Worm (Caenorhabditis elegans): ENCODE measurements around the gene arf-5.

arf-5 gene

DNA sequence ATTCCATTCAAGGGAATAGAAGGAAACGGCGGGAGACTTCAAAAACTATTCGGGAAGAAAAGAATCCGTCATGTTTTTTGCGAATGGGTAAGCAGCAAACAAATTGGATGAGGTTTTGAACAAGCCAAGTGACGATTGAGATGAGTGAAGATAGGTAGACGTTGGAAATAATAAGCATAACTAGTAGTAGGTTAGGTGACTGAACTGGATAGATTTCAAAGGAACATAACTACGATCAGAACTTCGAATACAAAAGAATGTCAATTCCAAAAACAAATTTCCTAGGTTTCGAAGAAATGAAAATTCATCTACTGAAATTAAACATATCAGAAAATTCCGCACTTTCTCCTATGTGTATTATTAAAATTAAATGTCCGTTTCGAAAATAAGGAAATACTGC is 25.2 kb downstream of the arf-5 start:
- no peak for TF ChIP-seq W03F9.2 (tag; optimal IDR thresholded peaks at IDR 0.05)
- no peak for TF ChIP-seq him-1 (tag; optimal IDR thresholded peaks at IDR 0.05)
- TF ChIP-seq dao-5 (tag; optimal IDR thresholded peaks at IDR 0.05), result no peak

DNA sequence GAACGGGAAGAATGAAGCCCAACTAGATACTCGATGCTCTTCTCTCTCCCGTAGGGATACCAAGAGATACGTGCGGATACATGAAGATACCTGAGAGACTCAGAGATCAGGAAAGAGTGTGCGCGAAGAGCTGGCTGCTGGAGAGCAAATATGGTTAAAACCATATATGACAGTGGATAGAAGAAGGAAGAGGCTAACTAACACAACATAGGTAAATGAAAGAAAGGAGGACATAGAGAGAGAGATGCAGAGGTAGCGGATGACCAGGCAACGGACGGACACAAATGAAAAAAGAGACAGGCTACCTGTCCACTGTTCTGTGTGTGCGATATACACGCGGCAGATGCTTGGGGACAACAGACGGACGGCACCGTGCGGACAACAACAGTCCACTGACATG is 25.8 kb downstream of the arf-5 start:
- TF ChIP-seq W03F9.2 (tag; optimal IDR thresholded peaks at IDR 0.05) (no peak), dao-5 (tag; optimal IDR thresholded peaks at IDR 0.05) (no peak), him-1 (tag; optimal IDR thresholded peaks at IDR 0.05) (no peak)

DNA sequence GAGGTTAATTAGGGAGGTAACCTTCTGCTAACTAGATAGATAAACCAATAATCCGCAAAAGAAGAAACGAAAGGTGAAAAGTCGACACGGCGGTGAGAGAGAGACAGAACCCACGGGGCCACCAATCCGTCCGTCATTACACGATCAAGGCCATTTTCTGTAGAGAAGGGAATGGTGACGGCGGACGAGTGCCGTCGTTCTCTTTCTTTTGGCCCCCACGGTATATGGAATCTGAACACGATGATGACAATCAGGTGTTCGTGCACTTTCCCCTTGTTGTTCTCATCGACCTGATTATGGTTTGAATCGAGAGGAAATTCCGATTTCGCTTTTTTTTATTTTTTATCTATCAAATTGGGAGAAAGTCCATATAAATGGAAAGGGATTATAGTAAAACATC is 27.0 kb downstream of the arf-5 start:
- TF ChIP-seq W03F9.2 (tag; optimal IDR thresholded peaks at IDR 0.05) (no peak), dao-5 (tag; optimal IDR thresholded peaks at IDR 0.05) (no peak), him-1 (tag; optimal IDR thresholded peaks at IDR 0.05) (no peak)

DNA sequence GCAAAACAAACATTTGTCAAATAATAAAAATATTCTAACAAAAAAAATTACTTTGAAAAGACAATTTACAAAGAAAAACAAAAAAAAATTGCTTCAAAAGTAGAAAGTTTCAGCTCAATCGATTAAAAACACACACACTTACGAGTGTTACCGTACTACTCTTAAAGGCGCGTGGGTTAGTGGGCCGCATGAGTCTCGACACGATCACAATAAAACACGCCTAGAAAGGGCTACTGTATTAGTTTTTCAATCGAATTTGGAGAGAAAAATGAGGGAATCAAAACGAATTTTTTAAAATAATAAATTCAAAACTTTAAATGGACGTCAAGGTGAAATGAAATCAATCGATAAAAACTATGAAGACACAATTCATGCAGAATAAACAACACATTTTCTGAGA is 28.2 kb downstream of the arf-5 start:
- TF ChIP-seq W03F9.2 (tag; optimal IDR thresholded peaks at IDR 0.05) (peak; percentile 31), him-1 (tag; optimal IDR thresholded peaks at IDR 0.05) (no peak), dao-5 (tag; optimal IDR thresholded peaks at IDR 0.05) (no peak)

DNA sequence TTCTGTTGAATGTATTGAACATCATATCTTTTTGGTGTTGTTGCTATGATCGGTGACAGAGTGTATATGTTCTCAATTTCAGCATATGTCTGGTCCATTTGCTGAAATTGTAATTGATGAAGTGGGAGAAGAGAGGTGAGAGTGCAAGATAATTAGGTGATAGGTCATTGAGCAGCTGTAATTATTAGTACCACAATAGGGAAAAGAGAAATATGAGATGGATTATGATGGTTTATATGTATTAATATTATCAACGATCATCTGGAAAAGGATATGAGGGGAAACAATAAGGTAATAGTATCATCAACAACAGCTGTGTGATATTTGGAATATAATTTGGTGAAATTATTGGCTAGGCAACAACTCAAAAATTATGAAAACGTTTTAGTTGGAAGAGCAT is 30.0 kb downstream of the arf-5 start, which contains the start of gene Y42H9B.3:
Y42H9B.3 (minus strand) TSS at position 101 of the 400 bp plus-strand sequence.
- TF ChIP-seq dao-5 (tag; optimal IDR thresholded peaks at IDR 0.05) (no peak), W03F9.2 (tag; optimal IDR thresholded peaks at IDR 0.05) (no peak), him-1 (tag; optimal IDR thresholded peaks at IDR 0.05) (no peak)

DNA sequence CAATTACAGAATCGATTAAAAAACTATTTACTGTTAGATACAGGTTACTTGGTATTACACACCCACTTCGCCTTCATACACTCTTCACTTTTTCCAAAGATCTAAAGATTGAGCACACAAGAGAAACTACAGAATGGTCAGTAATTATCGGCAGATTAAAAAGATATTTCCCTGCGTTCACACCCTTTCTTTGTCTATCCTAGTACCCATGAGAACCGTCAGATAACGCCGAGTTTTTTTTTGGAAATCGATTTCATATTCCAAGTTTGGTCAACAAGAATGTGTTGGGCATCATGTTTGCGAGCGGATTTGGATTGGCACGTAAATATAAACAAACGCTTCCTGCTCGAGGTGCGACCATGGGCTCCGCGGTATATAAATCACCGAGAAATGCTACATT is 31.5 kb downstream of the arf-5 start, which contains the start of gene C26B2.8:
C26B2.8 (plus strand) TSS at position 301 of the 400 bp plus-strand sequence.
- TF ChIP-seq dao-5 (tag; optimal IDR thresholded peaks at IDR 0.05), result no peak
- no peak for TF ChIP-seq W03F9.2 (tag; optimal IDR thresholded peaks at IDR 0.05)
- no peak for TF ChIP-seq him-1 (tag; optimal IDR thresholded peaks at IDR 0.05)

DNA sequence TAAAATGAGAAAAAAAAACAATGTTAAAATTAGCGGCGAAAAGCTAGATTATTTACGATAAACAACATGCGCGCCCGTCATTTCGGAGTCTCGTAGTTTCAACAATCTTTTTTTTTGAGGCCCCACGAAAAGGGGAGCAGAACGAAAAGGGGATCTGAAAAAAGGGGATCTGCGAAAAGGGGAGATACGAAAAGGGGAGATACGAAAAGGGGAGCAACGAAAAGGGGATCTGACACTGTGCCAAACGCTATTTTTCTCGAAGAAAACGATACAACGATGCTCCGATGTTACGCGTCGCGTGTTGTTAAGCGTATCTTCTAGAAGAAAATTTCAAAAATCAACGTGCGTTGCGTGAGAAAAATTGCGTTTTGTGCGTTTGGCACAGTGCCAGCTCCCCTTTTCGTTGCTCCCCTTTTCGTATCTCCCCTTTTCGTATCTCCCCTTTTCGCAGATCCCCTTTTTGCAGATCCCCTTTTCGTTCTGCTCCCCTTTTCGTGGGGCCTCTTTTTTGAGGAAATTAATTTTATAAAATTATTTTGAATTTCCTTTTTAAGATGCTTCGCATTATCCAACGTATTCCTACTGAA is 33.5 kb downstream of the arf-5 start, which contains the start of gene C26B2.7:
C26B2.7 (plus strand) TSS at position 549 of the 587 bp plus-strand sequence.
- TF ChIP-seq him-1 (tag; optimal IDR thresholded peaks at IDR 0.05), result peak; percentile 53
- peak; percentile 2 for TF ChIP-seq W03F9.2 (tag; optimal IDR thresholded peaks at IDR 0.05)

DNA sequence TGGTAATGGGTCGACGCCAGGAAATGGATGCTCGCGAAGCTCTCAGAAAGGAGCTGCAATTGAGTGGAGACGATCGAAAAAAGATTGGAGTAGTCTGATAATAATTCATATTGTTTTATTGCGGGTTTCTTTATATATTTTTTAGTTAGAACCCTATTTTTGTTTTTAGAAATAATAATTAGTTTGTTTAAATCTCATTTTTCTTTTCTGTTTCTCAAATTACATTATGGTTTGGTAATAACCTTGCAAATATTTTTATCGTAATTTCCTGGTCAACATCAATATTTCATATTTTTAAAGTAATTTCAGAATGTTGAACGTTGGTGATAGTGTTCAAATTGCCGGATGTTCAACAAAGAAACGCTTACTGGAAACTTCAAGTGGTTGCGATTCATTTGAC is 34.4 kb downstream of the arf-5 start, which contains the start of gene elpc-4:
elpc-4 (plus strand) TSS at position 301 of the 400 bp plus-strand sequence.
- TF ChIP-seq him-1 (tag; optimal IDR thresholded peaks at IDR 0.05) (no peak), W03F9.2 (tag; optimal IDR thresholded peaks at IDR 0.05) (no peak), dao-5 (tag; optimal IDR thresholded peaks at IDR 0.05) (no peak)

DNA sequence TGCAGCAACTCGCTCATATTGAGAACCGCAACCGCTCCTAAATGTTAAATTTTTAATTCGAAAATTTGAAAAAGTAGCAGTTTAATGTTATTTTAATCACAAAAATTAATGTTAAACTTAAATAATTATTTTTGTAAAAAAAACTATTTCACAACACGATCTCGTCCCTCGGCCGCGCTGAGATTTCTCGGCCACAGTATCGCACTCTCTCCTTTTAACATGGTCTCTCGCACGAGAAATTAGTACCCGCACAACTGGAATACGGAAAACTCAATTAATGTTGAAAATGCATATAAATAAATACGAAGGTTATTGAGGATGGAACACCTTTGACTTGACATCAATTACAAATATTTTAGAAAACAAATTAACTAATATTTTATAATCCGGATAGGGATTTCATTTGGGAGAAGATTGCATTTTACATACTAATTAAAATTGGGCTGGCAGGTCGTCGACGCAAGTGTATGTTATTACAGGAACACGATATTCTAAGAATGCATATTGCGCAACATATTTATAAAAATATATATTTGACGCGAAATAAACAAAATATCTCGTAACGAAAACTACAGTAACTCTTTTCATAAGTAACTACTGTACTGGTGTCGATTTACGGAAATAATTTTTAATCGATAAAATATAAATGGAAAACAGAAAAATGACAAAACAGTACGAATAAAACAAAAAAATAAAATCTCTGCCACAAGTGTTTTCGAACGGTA is 37.6 kb downstream of the arf-5 start, which contains the start of gene dnc-4:
dnc-4 (minus strand) TSS at position 37 of the 725 bp plus-strand sequence.
- TF ChIP-seq dao-5 (tag; optimal IDR thresholded peaks at IDR 0.05), result no peak
- TF ChIP-seq him-1 (tag; optimal IDR thresholded peaks at IDR 0.05), result no peak
- TF ChIP-seq W03F9.2 (tag; optimal IDR thresholded peaks at IDR 0.05), result no peak

DNA sequence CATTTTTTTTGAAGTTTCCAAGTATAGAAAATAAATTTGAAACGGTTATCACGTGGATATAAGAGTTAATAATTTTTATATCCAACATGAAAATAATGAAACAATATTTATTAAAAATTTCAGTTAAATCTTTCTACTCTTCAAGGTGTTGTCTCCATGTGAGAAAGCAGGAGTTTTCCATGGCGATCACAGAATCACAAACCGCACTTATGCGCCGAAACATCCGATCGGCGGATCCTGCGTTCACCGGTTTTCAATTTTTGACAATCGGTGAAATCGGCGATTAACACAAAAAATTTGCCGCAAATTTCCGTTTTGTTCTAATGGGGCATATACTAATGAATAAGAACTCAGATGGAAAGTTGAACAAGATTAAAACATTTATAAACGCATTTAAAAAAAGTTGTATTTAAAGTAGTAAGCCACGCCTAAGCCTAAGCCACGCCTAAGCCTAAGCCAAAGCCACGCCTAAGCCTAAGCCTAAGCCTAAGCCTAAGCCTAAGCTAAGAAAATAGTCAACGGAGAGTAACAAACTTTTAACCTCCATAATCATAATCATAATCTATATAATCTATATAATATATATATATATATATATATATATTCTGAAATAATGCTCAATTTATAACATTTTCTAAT is 39.8 kb downstream of the arf-5 start, which contains the start of gene C26B2.2:
C26B2.2 (minus strand) TSS at position 88 of the 639 bp plus-strand sequence.
- TF ChIP-seq him-1 (tag; optimal IDR thresholded peaks at IDR 0.05) (no peak), dao-5 (tag; optimal IDR thresholded peaks at IDR 0.05) (no peak), W03F9.2 (tag; optimal IDR thresholded peaks at IDR 0.05) (no peak)

DNA sequence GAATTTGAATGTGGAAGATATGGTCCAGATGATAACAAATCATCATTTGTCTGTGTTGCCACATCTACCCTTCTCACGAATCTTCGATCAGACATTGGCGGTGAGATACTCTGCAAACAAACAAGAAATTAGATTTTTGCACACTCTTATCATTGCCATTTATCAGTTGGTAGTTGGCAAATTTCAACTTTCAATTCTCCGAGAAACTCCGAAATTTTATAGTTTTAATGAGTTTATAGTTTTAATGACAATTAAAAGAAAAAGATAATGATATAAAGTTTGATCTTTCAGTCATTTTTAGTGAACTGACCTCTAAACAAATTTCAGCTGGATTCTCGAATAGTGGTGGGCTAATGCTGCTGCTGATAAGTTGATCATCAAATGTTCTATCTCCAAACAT is 41.5 kb downstream of the arf-5 start:
- no peak for TF ChIP-seq W03F9.2 (tag; optimal IDR thresholded peaks at IDR 0.05)
- TF ChIP-seq dao-5 (tag; optimal IDR thresholded peaks at IDR 0.05), result no peak
- no peak for TF ChIP-seq him-1 (tag; optimal IDR thresholded peaks at IDR 0.05)

DNA sequence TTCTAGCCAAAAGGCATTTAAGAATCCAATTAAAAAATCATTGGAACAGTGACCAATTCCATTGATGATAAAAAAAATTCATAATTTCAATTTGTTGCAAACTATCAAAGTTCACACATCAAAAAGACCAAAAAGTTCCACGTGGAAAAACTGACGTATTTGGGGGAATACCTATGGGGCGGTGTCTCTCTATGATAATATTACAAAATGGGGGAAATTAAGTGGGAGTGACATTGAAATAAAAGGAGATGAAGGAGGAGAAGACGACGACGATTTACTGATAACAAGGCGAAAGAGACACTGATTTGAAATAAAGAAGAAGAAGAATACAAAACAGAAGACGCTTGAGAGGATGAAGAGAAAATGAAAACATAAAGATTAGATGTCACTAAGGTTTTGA is 44.0 kb downstream of the arf-5 start:
- no peak for TF ChIP-seq him-1 (tag; optimal IDR thresholded peaks at IDR 0.05)
- no peak for TF ChIP-seq W03F9.2 (tag; optimal IDR thresholded peaks at IDR 0.05)
- no peak for TF ChIP-seq dao-5 (tag; optimal IDR thresholded peaks at IDR 0.05)

DNA sequence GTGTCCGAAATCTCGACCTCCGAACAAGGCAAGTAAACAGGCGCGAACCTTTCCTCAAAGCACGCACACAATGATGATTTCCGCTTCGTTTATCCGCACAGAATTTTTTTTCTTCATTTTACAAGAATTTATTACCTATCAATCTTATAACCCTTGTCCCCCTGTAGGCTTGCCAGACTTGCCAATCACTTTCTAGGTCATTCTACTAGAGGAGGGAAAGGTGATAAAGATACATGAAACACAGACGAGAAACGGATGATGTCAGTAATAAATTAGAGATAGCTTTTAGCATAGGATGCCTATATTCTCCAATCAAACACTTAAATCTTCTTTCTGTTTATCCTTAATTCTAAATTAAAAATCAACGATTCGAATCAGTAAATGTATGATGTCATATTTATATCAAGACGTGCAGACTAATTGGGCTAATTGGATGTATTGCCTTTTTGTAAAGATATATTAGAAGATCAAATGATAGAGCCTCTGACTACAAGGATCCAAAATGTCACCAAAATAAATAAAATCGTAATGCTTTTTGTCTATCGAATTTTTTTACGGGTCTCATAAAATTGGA is 45.1 kb downstream of the arf-5 start:
- TF ChIP-seq him-1 (tag; optimal IDR thresholded peaks at IDR 0.05) (no peak), dao-5 (tag; optimal IDR thresholded peaks at IDR 0.05) (no peak), W03F9.2 (tag; optimal IDR thresholded peaks at IDR 0.05) (no peak)

All from whole organism, L4/young adult.